Worm (Caenorhabditis elegans): Measurements from ENCODE around the gene Y75B8A.6.

ce11 chrIII:12119625-12120024 is 10.5 kb downstream of the Y75B8A.6 start:
- TF ChIP-seq tbx-37 (GFP tag; conservative IDR thresholded peaks at IDR 0.05) (no peak), flt-1 (GFP tag; IDR thresholded peaks at IDR 0.05) (no peak), ets-7 (tag; optimal IDR thresholded peaks at IDR 0.05) (no peak), tbx-11 (GFP tag; IDR thresholded peaks at IDR 0.05) (no peak), sea-1 (GFP tag; conservative IDR thresholded peaks at IDR 0.05) (no peak), aly-1 (tag; optimal IDR thresholded peaks at IDR 0.05) (no peak), ama-1 (optimal IDR thresholded peaks at IDR 0.05) (no peak), pes-1 (GFP tag; IDR thresholded peaks at IDR 0.05) (no peak), hnd-1 (tag; optimal IDR thresholded peaks at IDR 0.05) (no peak), tra-4 (tag; optimal IDR thresholded peaks at IDR 0.05) (no peak), hmbx-1 (tag; optimal IDR thresholded peaks at IDR 0.05) (no peak)

Measured in whole organism, early embryonic.